Worm (Caenorhabditis elegans) whole organism, young adult: Measurements from ENCODE around the gene srd-17.

Experiments
- F55B11.4 ChIP-seq: sonication (generic microtip); optimal IDR thresholded peaks from 2 replicates; lab custom pipeline; 2016; ENCODE audit warnings: missing compliant biosample characterization, missing genetic modification characterization, borderline replicate concordance; ENCODE audit not compliant: insufficient read depth
- F57A8.1 ChIP-seq: fragments of 200-800 bp; sonication (Bioruptor generic); optimal IDR thresholded peaks from 2 replicates; lab custom pipeline; 2018; ENCODE audit warnings: mild to moderate bottlenecking, missing genetic modification characterization, moderate library complexity, missing compliant biosample characterization
- dpl-1 ChIP-seq: fragments of 150-350 bp; optimal IDR thresholded peaks from 2 replicates; lab custom pipeline; 2014; ENCODE audit warnings: missing biosample characterization, missing genetic modification reagents, missing genetic modification characterization
- ekl-4 ChIP-seq: fragments of 200-800 bp; sonication (Bioruptor generic); IDR thresholded peaks from 2 replicates; pipeline ENCODE4 v1.3.6; 2022; ENCODE audit warnings: missing genetic modification reagents, missing genetic modification characterization, missing compliant biosample characterization
- nfyb-1 ChIP-seq: fragments of 200-800 bp; sonication (Bioruptor generic); IDR thresholded peaks from 2 replicates; pipeline ENCODE4 v1.3.6; 2022; ENCODE audit warnings: missing genetic modification reagents, missing genetic modification characterization, missing compliant biosample characterization
- unc-62 ChIP-seq: fragments of 150-350 bp; optimal IDR thresholded peaks from 2 replicates; lab custom pipeline; 2014; ENCODE audit warnings: missing biosample characterization, missing genetic modification reagents, missing genetic modification characterization
- zfh-2 ChIP-seq: fragments of 200-800 bp; sonication (Bioruptor generic); conservative IDR thresholded peaks from 2 replicates; pipeline ENCODE4 v1.3.6; 2022; ENCODE audit warnings: missing genetic modification reagents, missing genetic modification characterization, missing compliant biosample characterization
- ztf-6 ChIP-seq: fragments of 200-800 bp; sonication (Bioruptor generic); IDR thresholded peaks from 2 replicates; pipeline ENCODE4 v1.3.6; 2022; ENCODE audit warnings: missing genetic modification reagents, missing genetic modification characterization, missing compliant biosample characterization

DNA sequence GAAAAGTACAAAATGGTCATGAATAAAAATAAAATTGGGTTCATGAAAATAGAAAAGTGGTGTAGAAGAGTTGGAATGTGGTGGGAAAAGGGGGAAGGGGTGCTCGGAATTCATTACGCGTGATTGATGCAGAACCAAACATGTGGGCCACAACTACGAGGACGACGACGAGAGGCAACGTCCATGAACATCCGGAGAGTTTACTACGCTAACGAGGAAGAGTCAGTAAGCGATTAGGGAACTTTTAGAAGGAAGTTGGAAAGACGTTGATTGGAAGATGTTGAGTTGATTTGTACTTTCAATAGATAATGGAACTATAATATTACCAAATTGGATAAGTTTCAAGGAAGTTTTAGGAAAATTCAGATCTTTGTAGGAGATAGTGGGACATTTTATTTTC is 30.8 kb downstream of the srd-17 start:
- TF ChIP-seq nfyb-1 (GFP tag; lab: Robert Waterston, UW) (no peak), F57A8.1 (GFP tag; lab: Kevin White, UChicago) (no peak), zfh-2 (GFP tag; lab: Robert Waterston, UW) (no peak), ztf-6 (GFP tag; lab: Robert Waterston, UW) (no peak), ekl-4 (GFP tag; lab: Robert Waterston, UW) (no peak), unc-62 (GFP tag; lab: Kevin White, UChicago) (no peak), F55B11.4 (tag; lab: Kevin White, UChicago) (no peak), dpl-1 (GFP tag; lab: Kevin White, UChicago) (no peak)
